Fruit fly (Drosophila melanogaster) S2 (cell line): Measurements from ENCODE around the gene CG45060.

Experiments
- CG8478 ChIP-seq: fragments of >200 bp; optimal IDR thresholded peaks from 2 replicates; lab custom pipeline; 2018
- CTCF ChIP-seq, 2 experiments: fragments of >200 bp; optimal IDR thresholded peaks; 2 replicates each; lab custom pipeline; 2018

DNA sequence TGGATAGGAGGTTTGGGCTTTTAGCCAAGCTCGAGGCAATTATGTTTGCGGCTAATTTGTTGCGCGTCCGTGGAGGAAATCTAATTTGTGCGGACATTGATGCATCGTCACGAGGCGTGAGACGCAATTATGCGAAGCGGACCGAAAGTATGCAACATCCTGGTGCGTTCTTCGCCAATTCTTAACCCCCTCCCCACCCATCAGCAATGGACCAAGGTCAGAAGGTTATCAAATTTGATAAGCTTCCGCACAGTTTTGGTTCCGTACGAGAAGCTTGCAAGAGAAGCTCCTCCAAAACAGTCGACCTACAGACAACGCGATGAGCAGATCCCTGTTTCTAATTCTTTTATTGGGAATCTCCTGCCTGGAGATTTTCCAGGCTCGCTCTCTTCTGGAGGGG, 9.8 kb upstream of the CG45060 start, which contains the start of gene CG1468:
- TF ChIP-seq CG8478 (lab: Kevin White, UChicago) (no peak), CTCF (optimal IDR thresholded peaks at IDR 0.05; lab: Kevin White, UChicago) (no peak)
